Worm (Caenorhabditis elegans) whole organism, L3 larva: ENCODE data around the gene D1086.1.

Source experiments
- elt-2 ChIP-seq: sonication (generic microtip); optimal IDR thresholded peaks from 2 replicates; lab custom pipeline; 2016; ENCODE audit warnings: missing genetic modification reagents, mild to moderate bottlenecking, missing genetic modification characterization, missing compliant biosample characterization
- lin-39 ChIP-seq: fragments of 150-350 bp; optimal IDR thresholded peaks from 2 replicates; lab custom pipeline; 2018; ENCODE audit warnings: missing biosample characterization, missing genetic modification reagents, missing genetic modification characterization
- nfya-1 ChIP-seq: sonication (generic microtip); optimal IDR thresholded peaks from 2 replicates; lab custom pipeline; 2017; ENCODE audit warnings: missing genetic modification characterization, mild to moderate bottlenecking, missing compliant biosample characterization, antibody characterized with exemption, moderate library complexity; ENCODE audit not compliant: insufficient read depth
- nhr-11 ChIP-seq: fragments of 150-350 bp; optimal IDR thresholded peaks from 2 replicates; lab custom pipeline; 2014; ENCODE audit warnings: missing biosample characterization, missing genetic modification characterization
- nhr-43 ChIP-seq: sonication (generic microtip); optimal IDR thresholded peaks from 2 replicates; lab custom pipeline; 2016; ENCODE audit warnings: mild to moderate bottlenecking, missing genetic modification characterization, missing compliant biosample characterization; ENCODE audit not compliant: poor library complexity, severe bottlenecking
- unc-39 ChIP-seq: sonication (generic microtip); optimal IDR thresholded peaks from 4 replicates; lab custom pipeline; 2017; ENCODE audit warnings: missing biosample characterization, missing genetic modification characterization
- unc-62 ChIP-seq: fragments of 150-350 bp; sonication (generic microtip); optimal IDR thresholded peaks from 4 replicates; lab custom pipeline; 2014; ENCODE audit warnings: missing biosample characterization, missing genetic modification reagents, missing genetic modification characterization
- zag-1 ChIP-seq: fragments of 150-350 bp; optimal IDR thresholded peaks from 2 replicates; lab custom pipeline; 2014; ENCODE audit warnings: missing biosample characterization, missing genetic modification characterization

DNA sequence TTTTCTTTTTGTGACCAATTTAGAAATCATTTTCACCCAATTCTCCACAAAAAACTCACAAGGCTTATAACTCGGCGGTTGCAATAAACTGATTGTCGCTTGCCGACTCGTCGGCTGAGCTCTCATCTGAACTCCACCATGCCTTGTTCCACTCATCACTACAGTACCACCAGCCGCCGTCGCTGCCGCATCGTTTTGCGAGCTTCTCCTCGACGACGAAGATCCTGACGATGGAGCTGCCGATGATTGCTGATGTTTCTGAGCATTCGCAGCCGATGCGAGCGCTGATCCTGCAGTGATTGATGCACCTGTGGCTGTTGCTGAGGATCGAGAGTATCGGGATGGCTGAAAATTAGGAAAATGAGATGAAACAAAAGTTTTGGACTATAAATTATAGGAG is 22.0 kb downstream of the D1086.1 start:
- TF ChIP-seq zag-1 (tag; lab: Kevin White, UChicago) (no peak), unc-39 (tag; lab: Kevin White, UChicago) (no peak), nhr-43 (tag; lab: Kevin White, UChicago) (no peak), unc-62 (no peak), nhr-11 (tag; lab: Kevin White, UChicago) (no peak), nfya-1 (tag; lab: Kevin White, UChicago) (no peak), elt-2 (tag; lab: Kevin White, UChicago) (no peak), lin-39 (no peak)
